Fruit fly (Drosophila melanogaster) whole organism: ENCODE results near the gene frac.

Experiments
- CG8478 ChIP-seq: fragments of >200 bp; optimal IDR thresholded peaks from 2 replicates; lab custom pipeline; 2018; ENCODE audit warnings: inconsistent platforms
- Dll ChIP-seq: fragments of >200 bp; optimal IDR thresholded peaks from 2 replicates; lab custom pipeline; 2017
- EcR ChIP-seq, 2 experiments: fragments of >200 bp; optimal IDR thresholded peaks; 2 replicates each; lab custom pipeline; 2017; ENCODE audit warnings: missing biosample characterization in 2 of 2, missing genetic modification characterization in 2 of 2, missing genetic modification reagents in 2 of 2
- pan ChIP-seq: fragments of >200 bp; optimal IDR thresholded peaks from 2 replicates; lab custom pipeline; 2017
- psq ChIP-seq: fragments of >200 bp; optimal IDR thresholded peaks from 2 replicates; lab custom pipeline; 2017
- usp ChIP-seq: fragments of >200 bp; optimal IDR thresholded peaks from 2 replicates; lab custom pipeline; 2017; ENCODE audit warnings: missing biosample characterization, missing genetic modification characterization, mixed read lengths

Gene frac

dm6 chr3L:7562310-7562709, at the start of gene frac:
Gene frac (plus strand): TSS chr3L:7562610.
- TF ChIP-seq pan (lab: Kevin White, UChicago) (no peak), usp (GFP tag; lab: Kevin White, UChicago) (no peak), psq (lab: Kevin White, UChicago) (no peak), EcR (GFP tag; optimal IDR thresholded peaks at IDR 0.05; lab: Kevin White, UChicago) (no peak)

dm6 chr3L:7518351-7519102, 43.9 kb upstream of the frac start, which contains the start of gene ltl:
Gene ltl (plus strand): TSS chr3L:7518997.
- TF ChIP-seq usp (GFP tag; lab: Kevin White, UChicago) (no peak), CG8478 (lab: Kevin White, UChicago) (no peak), psq (lab: Kevin White, UChicago) (no peak), pan (lab: Kevin White, UChicago) (no peak), Dll (no peak), EcR (GFP tag; optimal IDR thresholded peaks at IDR 0.05; lab: Kevin White, UChicago) (no peak)

dm6 chr3L:7519219-7519618, 43.2 kb upstream of the frac start:
- TF ChIP-seq psq (lab: Kevin White, UChicago) (no peak), CG8478 (lab: Kevin White, UChicago) (no peak), Dll (no peak), usp (GFP tag; lab: Kevin White, UChicago) (no peak), pan (lab: Kevin White, UChicago) (no peak), EcR (GFP tag; optimal IDR thresholded peaks at IDR 0.05; lab: Kevin White, UChicago) (no peak)

DNA sequence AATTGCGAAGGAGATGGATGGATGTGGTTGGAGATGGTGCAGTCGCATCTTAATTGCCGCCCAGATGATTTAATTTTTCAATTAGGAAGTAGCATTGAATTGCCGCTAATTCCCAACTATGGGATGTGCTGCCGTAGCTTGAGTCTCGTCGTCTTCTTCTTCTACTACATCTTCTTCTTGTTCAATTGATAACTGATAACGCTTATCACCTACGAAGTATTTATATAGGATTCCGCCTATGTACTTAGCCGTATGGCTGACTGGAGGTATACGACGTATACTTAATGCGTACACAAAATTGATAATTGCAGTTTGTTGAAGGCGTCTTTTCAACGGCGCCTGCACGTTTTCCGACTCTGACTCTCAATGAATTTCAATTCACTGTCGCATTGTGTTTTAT, 41.8 kb upstream of the frac start:
- TF ChIP-seq Dll, result no peak
- no peak for TF ChIP-seq pan (lab: Kevin White, UChicago)
- TF ChIP-seq psq (lab: Kevin White, UChicago), result no peak
- no peak for TF ChIP-seq usp (GFP tag; lab: Kevin White, UChicago)
- no peak for TF ChIP-seq EcR (GFP tag; optimal IDR thresholded peaks at IDR 0.05; lab: Kevin White, UChicago)
- no peak for TF ChIP-seq CG8478 (lab: Kevin White, UChicago)

- TF ChIP-seq Dll (no peak), psq (lab: Kevin White, UChicago) (no peak), EcR (GFP tag; optimal IDR thresholded peaks at IDR 0.05; lab: Kevin White, UChicago) (no peak), usp (GFP tag; lab: Kevin White, UChicago) (no peak), pan (lab: Kevin White, UChicago) (no peak), CG8478 (lab: Kevin White, UChicago) (no peak)
These were observed 40.6 kb upstream of the frac start for dm6 chr3L:7521847-7522246.

DNA sequence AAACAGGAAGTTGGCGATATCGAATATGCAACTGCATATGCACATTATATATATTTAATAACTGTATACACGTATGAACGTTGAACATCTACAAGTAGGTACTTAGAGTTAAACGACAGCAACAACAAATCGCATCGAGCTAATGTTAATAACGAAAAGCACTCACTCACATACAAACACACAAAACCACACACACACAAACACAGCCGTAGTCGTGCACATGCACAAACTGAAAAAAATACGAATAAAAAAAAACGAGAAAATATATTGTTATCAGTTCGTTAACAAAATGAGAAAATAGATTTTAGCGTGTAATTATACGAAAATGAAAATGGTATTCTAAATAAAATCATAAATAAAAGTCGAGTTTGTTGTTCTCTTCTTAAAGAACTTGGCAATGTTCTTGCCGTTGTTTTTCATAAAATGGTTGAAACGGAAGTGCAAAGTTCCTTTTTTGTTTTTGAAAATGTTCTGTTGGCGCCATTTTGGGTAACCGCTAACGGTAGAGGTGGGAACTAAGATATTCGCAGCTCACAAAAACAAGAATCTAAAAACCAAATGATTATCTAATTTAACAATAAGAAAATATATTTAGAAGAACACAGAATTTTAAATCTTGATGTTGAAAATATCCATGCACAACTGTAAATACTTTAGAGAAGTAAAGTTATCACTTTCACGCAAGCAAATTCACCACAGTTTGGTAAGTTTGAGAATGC, 34.6 kb upstream of the frac start:
- TF ChIP-seq psq (lab: Kevin White, UChicago) (no peak), Dll (no peak), usp (GFP tag; lab: Kevin White, UChicago) (no peak), EcR (GFP tag; optimal IDR thresholded peaks at IDR 0.05; lab: Kevin White, UChicago) (no peak), pan (lab: Kevin White, UChicago) (no peak), CG8478 (lab: Kevin White, UChicago) (no peak)

- TF ChIP-seq Dll (no peak), psq (lab: Kevin White, UChicago) (no peak), CG8478 (lab: Kevin White, UChicago) (no peak), pan (lab: Kevin White, UChicago) (no peak), usp (GFP tag; lab: Kevin White, UChicago) (no peak), EcR (GFP tag; optimal IDR thresholded peaks at IDR 0.05; lab: Kevin White, UChicago) (no peak)
These were observed 33.9 kb upstream of the frac start, which contains the start of gene lqf for dm6 chr3L:7528380-7529080. Gene lqf (plus strand): TSS chr3L:7528780.

DNA sequence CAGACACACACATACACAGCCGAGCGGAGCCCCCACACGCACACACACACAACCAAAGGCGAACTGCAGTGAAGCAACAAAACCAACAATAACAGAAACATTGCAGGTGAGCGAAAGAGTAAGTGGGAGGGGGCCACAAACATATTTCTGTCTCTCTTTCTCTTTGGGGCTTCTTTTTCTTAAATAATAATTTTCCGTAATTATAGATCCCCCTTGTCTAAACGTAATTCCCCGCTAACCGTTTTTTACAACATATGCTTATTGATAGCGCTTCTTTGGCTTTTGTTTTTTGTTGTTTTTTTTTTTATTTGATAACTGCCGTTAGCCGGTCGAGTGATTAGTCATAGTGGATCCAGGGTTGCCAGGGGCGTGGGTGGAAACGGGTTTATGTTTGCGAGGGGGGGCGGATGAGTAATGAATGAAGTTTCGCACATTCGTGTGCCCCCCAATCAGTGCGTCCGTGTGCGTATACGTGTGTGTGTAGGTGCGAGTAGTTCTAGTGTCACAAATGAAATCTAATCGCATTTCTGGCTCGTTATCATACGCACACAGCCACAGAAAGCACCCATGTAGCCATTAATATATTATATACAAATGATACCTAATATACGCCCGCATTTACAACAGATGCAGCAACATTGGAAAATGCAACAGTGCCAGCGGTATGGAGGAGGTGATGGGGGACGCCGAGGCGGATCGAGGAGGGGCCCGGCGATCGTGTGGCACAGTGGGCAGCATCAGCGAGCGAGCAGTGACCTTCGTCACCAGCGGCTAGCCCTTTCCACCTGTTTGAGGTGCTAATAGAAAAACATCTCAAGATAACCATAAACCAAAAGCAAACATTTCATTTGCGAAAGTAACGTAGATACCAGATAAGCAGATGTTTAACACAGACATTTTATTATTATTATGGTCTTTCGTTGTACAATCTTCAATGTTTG, 33.1 kb upstream of the frac start:
- TF ChIP-seq CG8478 (lab: Kevin White, UChicago) (no peak), usp (GFP tag; lab: Kevin White, UChicago) (no peak), Dll (no peak), pan (lab: Kevin White, UChicago) (no peak), psq (lab: Kevin White, UChicago) (no peak), EcR (GFP tag; optimal IDR thresholded peaks at IDR 0.05; lab: Kevin White, UChicago) (no peak)

dm6 chr3L:7530461-7531338, 31.7 kb upstream of the frac start:
- no peak for TF ChIP-seq psq (lab: Kevin White, UChicago)
- TF ChIP-seq EcR (GFP tag; optimal IDR thresholded peaks at IDR 0.05; lab: Kevin White, UChicago), result peak in 1 of 2 experiments; percentile 15

- no peak for TF ChIP-seq usp (GFP tag; lab: Kevin White, UChicago)
- TF ChIP-seq EcR (GFP tag; optimal IDR thresholded peaks at IDR 0.05; lab: Kevin White, UChicago), result no peak
- TF ChIP-seq pan (lab: Kevin White, UChicago), result no peak
- TF ChIP-seq Dll, result no peak
- TF ChIP-seq psq (lab: Kevin White, UChicago), result no peak
- no peak for TF ChIP-seq CG8478 (lab: Kevin White, UChicago)
These were observed 22.7 kb upstream of the frac start, which contains the start of gene CG16998 for dm6 chr3L:7539736-7540135. Gene CG16998 (minus strand): TSS chr3L:7539836.
